Worm (Caenorhabditis elegans) whole organism, early embryonic: ENCODE measurements around the gene C14B1.12.

ENCODE experiments used
- F13C5.2 ChIP-seq: sonication (generic microtip); optimal IDR thresholded peaks from 2 replicates; lab custom pipeline; 2017; ENCODE audit warnings: mild to moderate bottlenecking, missing genetic modification characterization, inconsistent platforms, missing compliant biosample characterization
- aly-1 ChIP-seq: sonication (generic microtip); optimal IDR thresholded peaks from 2 replicates; lab custom pipeline; 2016; ENCODE audit warnings: missing genetic modification characterization, missing compliant biosample characterization
- ama-1 ChIP-seq: fragments of 150-350 bp; optimal IDR thresholded peaks from 2 replicates; lab custom pipeline; 2014
- hmg-4 ChIP-seq: fragments of 200-800 bp; sonication (Bioruptor generic); optimal IDR thresholded peaks from 2 replicates; lab custom pipeline; 2018; ENCODE audit warnings: mild to moderate bottlenecking, missing genetic modification characterization, missing compliant biosample characterization
- pes-1 ChIP-seq: fragments of 200-800 bp; sonication (Bioruptor generic); IDR thresholded peaks from 2 replicates; pipeline ENCODE4 v1.3.6; 2022; ENCODE audit warnings: missing genetic modification reagents, missing genetic modification characterization, missing compliant biosample characterization
- sea-1 ChIP-seq: fragments of 200-800 bp; sonication (Bioruptor generic); conservative IDR thresholded peaks from 2 replicates; pipeline ENCODE4 v1.3.6; 2022; ENCODE audit warnings: missing genetic modification characterization, missing compliant biosample characterization

DNA sequence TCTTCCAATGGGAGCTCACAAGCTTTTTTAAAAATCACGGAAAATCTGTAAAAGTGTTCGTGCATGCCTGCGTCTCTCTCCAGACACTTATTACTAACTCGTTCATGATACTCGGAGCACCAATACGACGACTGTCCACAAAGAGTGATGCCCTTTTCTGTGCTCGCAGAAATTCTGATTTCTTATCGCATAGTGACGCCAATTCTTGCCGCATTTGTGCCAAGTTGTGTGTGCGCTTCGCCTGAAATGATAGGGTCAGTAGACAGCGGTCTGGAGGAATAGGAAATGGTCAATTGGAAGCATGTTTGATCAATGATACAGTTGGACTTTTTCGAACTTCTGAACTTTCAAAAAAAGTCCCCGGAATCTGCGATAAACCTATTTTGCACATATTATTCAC lies 39.3 kb upstream of the C14B1.12 start:
- no peak for TF ChIP-seq hmg-4 (GFP tag; lab: Kevin White, UChicago)
- TF ChIP-seq pes-1 (GFP tag; lab: Robert Waterston, UW): no peak
- TF ChIP-seq ama-1: no peak
- no peak for TF ChIP-seq sea-1
- TF ChIP-seq aly-1 (tag; lab: Kevin White, UChicago): no peak
- no peak for TF ChIP-seq F13C5.2 (tag; lab: Kevin White, UChicago)
